Worm (Caenorhabditis elegans): Measurements from ENCODE around the gene F42G4.2.

ce11 chrII:13022555-13022954 lies 25.2 kb upstream of the F42G4.2 start:
- TF ChIP-seq nhr-12 (tag; optimal IDR thresholded peaks at IDR 0.05) (no peak), nhr-90 (tag; optimal IDR thresholded peaks at IDR 0.05; ENCODE audit: poor library complexity) (no peak), elt-2 (tag; optimal IDR thresholded peaks at IDR 0.05) (no peak), lir-3 (tag; optimal IDR thresholded peaks at IDR 0.05; ENCODE audit: poor library complexity) (no peak), jun-1 (tag; optimal IDR thresholded peaks at IDR 0.05) (no peak), sup-37 (GFP tag; optimal IDR thresholded peaks at IDR 0.05) (no peak), skn-1 (tag; optimal IDR thresholded peaks at IDR 0.05) (no peak), nhr-28 (tag; optimal IDR thresholded peaks at IDR 0.05) (no peak), pax-3 (tag; optimal IDR thresholded peaks at IDR 0.05) (no peak), nhr-76 (tag; optimal IDR thresholded peaks at IDR 0.05) (no peak)

All from whole organism, L1 larva.